Fruit fly (Drosophila melanogaster) whole organism, embryonic: Measurements from ENCODE around the gene Crz.
A peak's percentile ranks its signal among the peaks of the same experiment; 100 is the strongest.

ENCODE experiments used
- Atf6 ChIP-seq: fragments of 200-800 bp; sonication (Bioruptor generic); IDR thresholded peaks from 2 replicates; pipeline ENCODE4 v1.3.6; 2022; ENCODE audit warnings: missing biosample characterization, missing genetic modification characterization
- B-H2 ChIP-seq: fragments of 200-800 bp; sonication (Bioruptor generic); optimal IDR thresholded peaks from 2 replicates; lab custom pipeline; 2018; ENCODE audit warnings: missing biosample characterization, mild to moderate bottlenecking, missing genetic modification characterization
- CG12391 ChIP-seq: fragments of 200-800 bp; sonication (Bioruptor generic); optimal IDR thresholded peaks from 3 replicates; lab custom pipeline; 2018; ENCODE audit warnings: missing biosample characterization, mild to moderate bottlenecking, missing genetic modification characterization, moderate library complexity
- CG14014 ChIP-seq: fragments of 200-800 bp; sonication (Bioruptor generic); IDR thresholded peaks from 2 replicates; pipeline ENCODE4 v1.3.6; 2022; ENCODE audit warnings: missing biosample characterization, missing genetic modification characterization
- CG15269 ChIP-seq: fragments of 200-800 bp; sonication (Bioruptor generic); optimal IDR thresholded peaks from 2 replicates; lab custom pipeline; 2018; ENCODE audit warnings: missing biosample characterization, mild to moderate bottlenecking, missing genetic modification characterization, moderate library complexity
- CG15479 ChIP-seq: fragments of 200-800 bp; sonication (Bioruptor generic); optimal IDR thresholded peaks from 3 replicates; lab custom pipeline; 2019; ENCODE audit warnings: missing biosample characterization, mild to moderate bottlenecking, missing genetic modification characterization, moderate library complexity
- CG17186 ChIP-seq: fragments of 200-800 bp; sonication (Bioruptor generic); optimal IDR thresholded peaks from 3 replicates; lab custom pipeline; 2017; ENCODE audit warnings: missing biosample characterization, missing genetic modification reagents, missing genetic modification characterization
- CG17361 ChIP-seq: fragments of 200-800 bp; sonication (Bioruptor generic); IDR thresholded peaks from 3 replicates; pipeline ENCODE4 v1.3.6; 2022; ENCODE audit warnings: missing biosample characterization, missing genetic modification characterization
- CG17612 ChIP-seq: fragments of 200-800 bp; sonication (Bioruptor generic); IDR thresholded peaks from 2 replicates; pipeline ENCODE4 v1.3.6; 2022; ENCODE audit warnings: missing biosample characterization, missing genetic modification characterization
- CG2120 ChIP-seq: fragments of 200-800 bp; sonication (Bioruptor generic); optimal IDR thresholded peaks from 3 replicates; lab custom pipeline; 2016; ENCODE audit warnings: missing biosample characterization, missing genetic modification characterization
- CG31441 ChIP-seq: fragments of 200-800 bp; sonication (Bioruptor generic); IDR thresholded peaks from 2 replicates; pipeline ENCODE4 v1.3.6; 2022; ENCODE audit warnings: missing biosample characterization, missing genetic modification characterization
- CG42726 ChIP-seq: fragments of 200-800 bp; sonication (Bioruptor generic); IDR thresholded peaks from 2 replicates; pipeline ENCODE4 v1.3.6; 2022; ENCODE audit warnings: missing biosample characterization, missing genetic modification characterization; ENCODE audit not compliant: partially characterized antibody
- CG4404 ChIP-seq: fragments of 200-800 bp; sonication (Bioruptor generic); IDR thresholded peaks from 2 replicates; pipeline ENCODE4 v1.3.6; 2022; ENCODE audit warnings: missing biosample characterization, missing genetic modification characterization
- CG4424 ChIP-seq: fragments of 200-800 bp; sonication (Bioruptor generic); optimal IDR thresholded peaks from 3 replicates; lab custom pipeline; 2016; ENCODE audit warnings: missing biosample characterization, missing genetic modification characterization
- CG4820 ChIP-seq: fragments of 200-800 bp; sonication (Bioruptor generic); optimal IDR thresholded peaks from 3 replicates; lab custom pipeline; 2016; ENCODE audit warnings: missing biosample characterization, missing genetic modification characterization
- CG7372 ChIP-seq: fragments of 200-800 bp; sonication (Bioruptor generic); IDR thresholded peaks from 2 replicates; pipeline ENCODE4 v1.3.6; 2022; ENCODE audit warnings: missing biosample characterization, missing genetic modification characterization
- CG9797 ChIP-seq: fragments of 200-800 bp; sonication (Bioruptor generic); optimal IDR thresholded peaks from 3 replicates; lab custom pipeline; 2018; ENCODE audit warnings: missing biosample characterization, mild to moderate bottlenecking, missing genetic modification characterization
- CG9876 ChIP-seq: fragments of 200-800 bp; sonication (Bioruptor generic); optimal IDR thresholded peaks from 2 replicates; lab custom pipeline; 2016; ENCODE audit warnings: missing biosample characterization, missing genetic modification characterization
- Camta ChIP-seq: fragments of 200-800 bp; sonication (Bioruptor generic); optimal IDR thresholded peaks from 2 replicates; lab custom pipeline; 2016; ENCODE audit warnings: missing biosample characterization, missing genetic modification characterization
- Dbx ChIP-seq: fragments of 200-800 bp; sonication (Bioruptor generic); IDR thresholded peaks from 3 replicates; pipeline ENCODE4 v1.3.6; 2022; ENCODE audit warnings: missing biosample characterization, missing genetic modification characterization
- HLH54F ChIP-seq: fragments of 200-800 bp; sonication (Bioruptor generic); optimal IDR thresholded peaks from 3 replicates; lab custom pipeline; 2016; ENCODE audit warnings: missing biosample characterization, missing genetic modification characterization
- Hand ChIP-seq: fragments of 200-800 bp; sonication (Bioruptor generic); optimal IDR thresholded peaks from 2 replicates; lab custom pipeline; 2017; ENCODE audit warnings: mild to moderate bottlenecking, missing biosample characterization, missing genetic modification reagents, missing genetic modification characterization
- Hr78 ChIP-seq, 2 experiments: fragments of 200-800 bp in 1 of 2; fragments of >200 bp in 1 of 2; sonication (Bioruptor generic) in 1 of 2; optimal IDR thresholded peaks; 2 replicates each; lab custom pipeline; 2017 to 2019; ENCODE audit warnings: missing biosample characterization in 2 of 2, missing genetic modification characterization in 2 of 2, mild to moderate bottlenecking in 1 of 2, moderate library complexity in 1 of 2
- Kr ChIP-seq: fragments of 200-800 bp; sonication (Bioruptor generic); optimal IDR thresholded peaks from 2 replicates; lab custom pipeline; 2017; ENCODE audit warnings: missing biosample characterization, mild to moderate bottlenecking, missing genetic modification characterization
- MESR4 ChIP-seq: fragments of 200-800 bp; sonication (Bioruptor generic); optimal IDR thresholded peaks from 2 replicates; lab custom pipeline; 2018; ENCODE audit warnings: missing biosample characterization, mild to moderate bottlenecking, missing genetic modification characterization, moderate library complexity
- Mad ChIP-seq: fragments of 200-800 bp; sonication (Bioruptor generic); optimal IDR thresholded peaks from 2 replicates; lab custom pipeline; 2016; ENCODE audit warnings: missing biosample characterization, missing genetic modification characterization
- Max ChIP-seq: fragments of 200-800 bp; sonication (Bioruptor generic); optimal IDR thresholded peaks from 2 replicates; lab custom pipeline; 2016; ENCODE audit warnings: missing biosample characterization, mild to moderate bottlenecking, missing genetic modification characterization
- NC2α ChIP-seq: fragments of 200-800 bp; sonication (Bioruptor generic); optimal IDR thresholded peaks from 2 replicates; lab custom pipeline; 2016; ENCODE audit warnings: missing biosample characterization, missing genetic modification characterization
- Pdp1 ChIP-seq, 2 experiments: fragments of 200-800 bp; sonication (Bioruptor generic); optimal IDR thresholded peaks; 3 replicates each; lab custom pipeline; 2016; ENCODE audit warnings: missing biosample characterization in 2 of 2, missing genetic modification characterization in 2 of 2, mild to moderate bottlenecking in 1 of 2, moderate library complexity in 1 of 2
- Scr ChIP-seq: fragments of 200-800 bp; sonication (Bioruptor generic); IDR thresholded peaks from 2 replicates; pipeline ENCODE4 v1.3.6; 2022; ENCODE audit warnings: missing biosample characterization, missing genetic modification characterization; ENCODE audit not compliant: partially characterized antibody
- Sox100B ChIP-seq: fragments of 200-800 bp; sonication (Bioruptor generic); optimal IDR thresholded peaks from 3 replicates; lab custom pipeline; 2018; ENCODE audit warnings: missing biosample characterization, mild to moderate bottlenecking, missing genetic modification characterization
- Vsx1 ChIP-seq: fragments of 200-800 bp; sonication (Bioruptor generic); optimal IDR thresholded peaks from 2 replicates; lab custom pipeline; 2017; ENCODE audit warnings: missing biosample characterization, mild to moderate bottlenecking, missing genetic modification characterization, missing genetic modification reagents
- Xbp1 ChIP-seq: fragments of 200-800 bp; sonication (Bioruptor generic); optimal IDR thresholded peaks from 3 replicates; lab custom pipeline; 2016; ENCODE audit warnings: missing biosample characterization, mild to moderate bottlenecking, missing genetic modification characterization
- Xrp1 ChIP-seq: fragments of 200-800 bp; sonication (Bioruptor generic); IDR thresholded peaks from 2 replicates; pipeline ENCODE4 v1.3.6; 2022; ENCODE audit warnings: missing biosample characterization, missing genetic modification characterization
- YL-1 ChIP-seq: fragments of 200-800 bp; sonication (Bioruptor generic); optimal IDR thresholded peaks from 3 replicates; lab custom pipeline; 2017; ENCODE audit warnings: missing biosample characterization, mild to moderate bottlenecking, missing genetic modification characterization
- abd-A ChIP-seq: fragments of 200-800 bp; sonication (Bioruptor generic); optimal IDR thresholded peaks from 3 replicates; lab custom pipeline; 2019; ENCODE audit warnings: missing biosample characterization, mild to moderate bottlenecking, missing genetic modification characterization, moderate library complexity
- ara ChIP-seq: fragments of 200-800 bp; sonication (Bioruptor generic); IDR thresholded peaks from 2 replicates; pipeline ENCODE4 v1.3.6; 2022; ENCODE audit warnings: missing biosample characterization, missing genetic modification characterization
- esg ChIP-seq: fragments of 200-800 bp; sonication (Bioruptor generic); conservative IDR thresholded peaks from 2 replicates; pipeline ENCODE4 v1.3.6; 2022; ENCODE audit warnings: missing biosample characterization, missing genetic modification characterization
- hb ChIP-seq: fragments of 200-800 bp; sonication (Bioruptor generic); IDR thresholded peaks from 3 replicates; pipeline ENCODE4 v1.3.6; 2022; ENCODE audit warnings: missing biosample characterization, missing genetic modification characterization; ENCODE audit not compliant: partially characterized antibody
- her ChIP-seq: fragments of 200-800 bp; sonication (Bioruptor generic); optimal IDR thresholded peaks from 2 replicates; lab custom pipeline; 2016; ENCODE audit warnings: missing biosample characterization, missing genetic modification characterization
- kah ChIP-seq: fragments of 200-800 bp; sonication (Bioruptor generic); optimal IDR thresholded peaks from 2 replicates; lab custom pipeline; 2018; ENCODE audit warnings: missing biosample characterization, mild to moderate bottlenecking, missing genetic modification characterization
- mirr ChIP-seq: fragments of 200-800 bp; sonication (Bioruptor generic); optimal IDR thresholded peaks from 3 replicates; lab custom pipeline; 2018; ENCODE audit warnings: missing biosample characterization, mild to moderate bottlenecking, missing genetic modification characterization
- pho ChIP-seq: fragments of 200-800 bp; sonication (Bioruptor generic); optimal IDR thresholded peaks from 2 replicates; lab custom pipeline; 2016; ENCODE audit warnings: missing biosample characterization, missing genetic modification characterization
- repo ChIP-seq: fragments of 200-800 bp; sonication (Bioruptor generic); optimal IDR thresholded peaks from 2 replicates; lab custom pipeline; 2016; ENCODE audit warnings: missing biosample characterization, missing genetic modification characterization
- ro ChIP-seq: fragments of 200-800 bp; sonication (Bioruptor generic); IDR thresholded peaks from 2 replicates; pipeline ENCODE4 v1.3.6; 2022; ENCODE audit warnings: missing biosample characterization, missing genetic modification characterization
- sqz ChIP-seq: fragments of 200-800 bp; sonication (Bioruptor generic); optimal IDR thresholded peaks from 3 replicates; lab custom pipeline; 2018; ENCODE audit warnings: missing biosample characterization, mild to moderate bottlenecking, missing genetic modification characterization
- sr ChIP-seq: fragments of 200-800 bp; sonication (Bioruptor generic); IDR thresholded peaks from 3 replicates; pipeline ENCODE4 v1.3.6; 2022; ENCODE audit warnings: missing biosample characterization, missing genetic modification characterization
- tap ChIP-seq: fragments of 200-800 bp; optimal IDR thresholded peaks from 3 replicates; lab custom pipeline; 2019; ENCODE audit warnings: missing biosample characterization, mild to moderate bottlenecking, missing genetic modification characterization, moderate library complexity
- tgo ChIP-seq: fragments of 200-800 bp; sonication (Bioruptor generic); IDR thresholded peaks from 3 replicates; pipeline ENCODE4 v1.3.6; 2022; ENCODE audit warnings: missing biosample characterization, missing genetic modification characterization
- tio ChIP-seq: fragments of 200-800 bp; sonication (Bioruptor generic); optimal IDR thresholded peaks from 2 replicates; lab custom pipeline; 2017; ENCODE audit warnings: missing biosample characterization, missing genetic modification characterization, inconsistent platforms

Crz gene

dm6 chr3R:14327472-14328104 lies 12.9 kb downstream of the Crz start, which contains the start of gene spn-B (continued):
- TF ChIP-seq sr (GFP tag; lab: Robert Waterston, UW) (0 out of 3 replicates have a peak, but pooled peaks have one; percentile 19), tio (GFP tag; lab: Kevin White, UChicago) (no peak), CG12391 (peak; percentile 86), Dbx (GFP tag; lab: Robert Waterston, UW) (peak; percentile 56; the same call in 2 of the 3 replicates), repo (peak; percentile 48), Kr (no peak), CG4404 (GFP tag; lab: Robert Waterston, UW) (no peak), HLH54F (GFP tag; lab: Kevin White, UChicago) (peak; percentile 47), CG42726 (GFP tag; lab: Robert Waterston, UW) (no peak), CG15269 (tag; lab: Kevin White, UChicago) (peak; percentile 74), Scr (GFP tag; lab: Robert Waterston, UW) (peak; percentile 52), Sox100B (GFP tag; lab: Kevin White, UChicago) (peak; percentile 82), tap (tag; lab: Kevin White, UChicago) (peak; percentile 66), Atf6 (GFP tag; lab: Robert Waterston, UW) (peak; percentile 76), CG15479 (GFP tag; lab: Kevin White, UChicago) (no peak), hb (GFP tag; lab: Robert Waterston, UW) (no peak), tgo (GFP tag; lab: Robert Waterston, UW) (peak; percentile 73), Xbp1 (GFP tag; lab: Kevin White, UChicago) (peak; percentile 78), CG17361 (GFP tag; lab: Robert Waterston, UW) (peak; percentile 81), CG4820 (peak; percentile 71), ro (GFP tag; lab: Robert Waterston, UW) (no peak), CG9797 (GFP tag; lab: Kevin White, UChicago) (no peak), CG7372 (GFP tag; lab: Robert Waterston, UW) (peak; percentile 50; the same call in 1 of the 2 replicates), pho (peak; percentile 53), sqz (GFP tag; lab: Kevin White, UChicago) (peak; percentile 73), CG2120 (peak; percentile 82), Hand (GFP tag; lab: Kevin White, UChicago) (peak; percentile 46), Max (peak; percentile 74), abd-A (no peak), esg (GFP tag; lab: Robert Waterston, UW) (peak; percentile 69), ara (peak; percentile 50; the same call in 1 of the 2 replicates), Mad (GFP tag; lab: Kevin White, UChicago) (peak; percentile 49), her (GFP tag; lab: Kevin White, UChicago) (no peak), Camta (GFP tag; lab: Kevin White, UChicago) (peak; percentile 40), CG9876 (GFP tag; lab: Kevin White, UChicago) (no peak), CG31441 (GFP tag; lab: Robert Waterston, UW) (peak; percentile 80), NC2α (GFP tag; lab: Kevin White, UChicago) (no peak), Hr78 (GFP tag; optimal IDR thresholded peaks at IDR 0.05; lab: Kevin White, UChicago) (peak in 1 of 2 experiments; percentile 15), MESR4 (GFP tag; lab: Kevin White, UChicago) (no peak), YL-1 (GFP tag; lab: Kevin White, UChicago) (no peak), Vsx1 (GFP tag; lab: Kevin White, UChicago) (peak; percentile 92), CG17612 (GFP tag; lab: Robert Waterston, UW) (peak; percentile 13; the same call in 1 of the 2 replicates), mirr (GFP tag; lab: Kevin White, UChicago) (no peak), Pdp1 (GFP tag; optimal IDR thresholded peaks at IDR 0.05; lab: Kevin White, UChicago) (peak; percentile 67 to 76), kah (GFP tag; lab: Kevin White, UChicago) (peak; percentile 32), B-H2 (GFP tag; lab: Kevin White, UChicago) (peak; percentile 70), Xrp1 (GFP tag; lab: Robert Waterston, UW) (peak; percentile 77), CG4424 (GFP tag; lab: Kevin White, UChicago) (peak; percentile 77), CG17186 (peak; percentile 9), CG14014 (GFP tag; lab: Robert Waterston, UW) (peak; percentile 60)
